Fruit fly (Drosophila melanogaster): Measurements from ENCODE around the gene Mst36Fb.

DNA sequence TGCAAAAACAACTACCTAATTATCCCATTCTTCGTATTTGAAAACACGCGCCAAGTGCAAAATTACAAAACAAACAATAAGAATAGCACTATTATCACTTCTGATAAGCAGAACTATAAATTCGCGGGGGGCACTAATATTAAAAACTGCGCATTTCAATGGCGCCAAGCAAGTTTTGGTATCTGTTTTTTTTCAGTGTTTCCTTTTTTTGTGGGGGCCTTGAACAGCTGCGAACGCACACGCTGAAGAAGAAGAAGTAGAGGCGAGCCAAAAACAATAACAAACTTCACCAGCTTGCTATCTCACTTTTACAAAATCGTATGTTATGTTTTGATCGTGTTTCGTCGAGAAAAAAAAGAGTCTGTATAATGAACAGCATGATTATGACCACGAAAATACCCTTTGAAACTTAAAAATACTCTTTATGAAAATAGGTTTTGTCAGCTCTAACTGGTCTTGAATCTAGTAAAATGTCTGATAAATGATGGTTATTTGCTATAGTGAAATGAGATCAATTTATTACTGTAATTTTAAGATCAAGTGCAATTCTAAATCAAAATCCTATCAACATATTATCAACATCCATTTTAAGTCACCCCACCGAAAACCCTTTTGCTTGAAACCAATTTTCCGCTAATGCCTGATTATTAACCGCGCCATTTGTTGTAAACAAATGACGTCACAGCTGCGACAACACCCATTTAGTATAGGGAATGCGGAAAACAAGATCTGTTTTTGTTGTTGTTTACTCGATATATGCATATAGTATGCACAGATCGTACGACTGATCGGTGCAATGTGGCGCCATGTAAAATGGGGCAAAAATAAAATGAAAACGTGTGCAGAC lies 19.2 kb upstream of the Mst36Fb start:
- no peak for TF ChIP-seq CG8478 (optimal IDR thresholded peaks at IDR 0.05)
- TF ChIP-seq EcR (GFP tag; optimal IDR thresholded peaks at IDR 0.05) = no peak

Measured in whole organism.